Fruit fly (Drosophila melanogaster) Kc167 (cell line): ENCODE measurements around the gene sau.

Experiments
- Myc ChIP-seq: fragments of >200 bp; optimal IDR thresholded peaks from 2 replicates; lab custom pipeline; 2017; ENCODE audit warnings: missing external identifiers
- Sin3A ChIP-seq: fragments of >200 bp; optimal IDR thresholded peaks from 2 replicates; lab custom pipeline; 2018; ENCODE audit warnings: missing external identifiers
- insv ChIP-seq: fragments of >200 bp; optimal IDR thresholded peaks from 3 replicates; lab custom pipeline; 2018; ENCODE audit warnings: missing external identifiers
- psq ChIP-seq: fragments of >200 bp; optimal IDR thresholded peaks from 2 replicates; lab custom pipeline; 2017; ENCODE audit warnings: missing external identifiers

dm6 chr2L:2201107-2201561, 25.0 kb upstream of the sau start:
- no peak for TF ChIP-seq Myc
- TF ChIP-seq insv (lab: Kevin White, UChicago) = no peak
- no peak for TF ChIP-seq Sin3A (lab: Kevin White, UChicago)
- TF ChIP-seq psq = no peak
